Fruit fly (Drosophila melanogaster): ENCODE data around the gene CG5653.

The CG5653 gene

dm6 chr3L:8985848-8986320 lies 19.7 kb upstream of the CG5653 start, which contains the start of gene Galk (continued):
- peak; percentile 22 for TF ChIP-seq CG9727 (GFP tag; optimal IDR thresholded peaks at IDR 0.05)
- no peak for TF ChIP-seq CG14050 (GFP tag; IDR thresholded peaks at IDR 0.05)
- no peak for TF ChIP-seq sc (optimal IDR thresholded peaks at IDR 0.05)
- peak; percentile 2 for TF ChIP-seq sc (GFP tag; optimal IDR thresholded peaks at IDR 0.05)
- no peak for TF ChIP-seq Sry-δ (GFP tag; optimal IDR thresholded peaks at IDR 0.05)
- TF ChIP-seq Dip2 (GFP tag; IDR thresholded peaks at IDR 0.05): no peak
- TF ChIP-seq CG9932 (GFP tag; IDR thresholded peaks at IDR 0.05): peak; percentile 87
- peak; percentile 52 for TF ChIP-seq CG9817 (tag; optimal IDR thresholded peaks at IDR 0.05)
- no peak for TF ChIP-seq ro (GFP tag; IDR thresholded peaks at IDR 0.05)
- TF ChIP-seq CG11695 (GFP tag; IDR thresholded peaks at IDR 0.05): peak; percentile 38; the same call in 1 of the 3 replicates
- peak; percentile 54 for TF ChIP-seq Hand (GFP tag; optimal IDR thresholded peaks at IDR 0.05)
- no peak for TF ChIP-seq pita (GFP tag; optimal IDR thresholded peaks at IDR 0.05)
- no peak for TF ChIP-seq CG7271 (tag; optimal IDR thresholded peaks at IDR 0.05)
- TF ChIP-seq sim (GFP tag; IDR thresholded peaks at IDR 0.05): 0 out of 2 replicates have a peak, but pooled peaks have one; percentile 8
- TF ChIP-seq CG12071 (GFP tag; optimal IDR thresholded peaks at IDR 0.05): peak; percentile 72
- TF ChIP-seq CG14860 (GFP tag; IDR thresholded peaks at IDR 0.05; ENCODE audit: partially characterized antibody): no peak
- no peak for TF ChIP-seq CG8089 (GFP tag; optimal IDR thresholded peaks at IDR 0.05)
- TF ChIP-seq CG6175 (GFP tag; IDR thresholded peaks at IDR 0.05): no peak
- peak; percentile 52 for TF ChIP-seq CG31224 (GFP tag; IDR thresholded peaks at IDR 0.05)
- peak; percentile 72 for TF ChIP-seq CG11247 (GFP tag; IDR thresholded peaks at IDR 0.05)
- peak; percentile 71 for TF ChIP-seq ind (GFP tag; optimal IDR thresholded peaks at IDR 0.05)
- TF ChIP-seq CG1024 (GFP tag; IDR thresholded peaks at IDR 0.05): peak; percentile 49
- TF ChIP-seq Stat92E (GFP tag; optimal IDR thresholded peaks at IDR 0.05): no peak
- peak; percentile 48 for TF ChIP-seq tap (tag; optimal IDR thresholded peaks at IDR 0.05)
- peak; percentile 30 for TF ChIP-seq ems (GFP tag; optimal IDR thresholded peaks at IDR 0.05)
- TF ChIP-seq wor (GFP tag; IDR thresholded peaks at IDR 0.05): no peak
- no peak for TF ChIP-seq Sry-β (GFP tag; optimal IDR thresholded peaks at IDR 0.05)
- peak; percentile 45 for TF ChIP-seq CG33213 (GFP tag; optimal IDR thresholded peaks at IDR 0.05)
- no peak for TF ChIP-seq CG2129 (GFP tag; IDR thresholded peaks at IDR 0.05; ENCODE audit: partially characterized antibody)
- no peak for TF ChIP-seq MESR4 (GFP tag; optimal IDR thresholded peaks at IDR 0.05)
- TF ChIP-seq insv (GFP tag; optimal IDR thresholded peaks at IDR 0.05): no peak
- TF ChIP-seq CG34376 (GFP tag; optimal IDR thresholded peaks at IDR 0.05): peak; percentile 95
- no peak for TF ChIP-seq bbx (GFP tag; IDR thresholded peaks at IDR 0.05; ENCODE audit: partially characterized antibody)
- TF ChIP-seq nmo (GFP tag; optimal IDR thresholded peaks at IDR 0.05): no peak
- TF ChIP-seq lilli (GFP tag; optimal IDR thresholded peaks at IDR 0.05): peak; percentile 73
- TF ChIP-seq kay (GFP tag; optimal IDR thresholded peaks at IDR 0.05): no peak
- peak; percentile 62 for TF ChIP-seq CG3407 (GFP tag; optimal IDR thresholded peaks at IDR 0.05)
- peak; percentile 93 for TF ChIP-seq mirr (GFP tag; optimal IDR thresholded peaks at IDR 0.05)
- no peak for TF ChIP-seq Sin3A (optimal IDR thresholded peaks at IDR 0.05)
- peak; percentile 67 for TF ChIP-seq otp (GFP tag; IDR thresholded peaks at IDR 0.05)
- no peak for TF ChIP-seq ash1 (GFP tag; optimal IDR thresholded peaks at IDR 0.05)
- peak; percentile 22 for TF ChIP-seq CG10654 (GFP tag; optimal IDR thresholded peaks at IDR 0.05)
- TF ChIP-seq usp (GFP tag; optimal IDR thresholded peaks at IDR 0.05): no peak
- peak; percentile 39 for TF ChIP-seq nom (GFP tag; optimal IDR thresholded peaks at IDR 0.05)
- peak; percentile 33 for TF ChIP-seq CG7987 (GFP tag; optimal IDR thresholded peaks at IDR 0.05)
- no peak for TF ChIP-seq cato (GFP tag; optimal IDR thresholded peaks at IDR 0.05; ENCODE audit: borderline replicate concordance)
- peak; percentile 82 for TF ChIP-seq CG15601 (tag; optimal IDR thresholded peaks at IDR 0.05)
- no peak for TF ChIP-seq CG9797 (GFP tag; optimal IDR thresholded peaks at IDR 0.05)
- peak; percentile 65 for TF ChIP-seq caup (GFP tag; optimal IDR thresholded peaks at IDR 0.05; ENCODE audit: severe bottlenecking)
- TF ChIP-seq CG6272 (GFP tag; IDR thresholded peaks at IDR 0.05): 0 out of 2 replicates have a peak, but pooled peaks have one; percentile 21
- TF ChIP-seq tup (GFP tag; optimal IDR thresholded peaks at IDR 0.05): peak; percentile 39
